Worm (Caenorhabditis elegans): Measurements from ENCODE around the gene sphk-1.

DNA sequence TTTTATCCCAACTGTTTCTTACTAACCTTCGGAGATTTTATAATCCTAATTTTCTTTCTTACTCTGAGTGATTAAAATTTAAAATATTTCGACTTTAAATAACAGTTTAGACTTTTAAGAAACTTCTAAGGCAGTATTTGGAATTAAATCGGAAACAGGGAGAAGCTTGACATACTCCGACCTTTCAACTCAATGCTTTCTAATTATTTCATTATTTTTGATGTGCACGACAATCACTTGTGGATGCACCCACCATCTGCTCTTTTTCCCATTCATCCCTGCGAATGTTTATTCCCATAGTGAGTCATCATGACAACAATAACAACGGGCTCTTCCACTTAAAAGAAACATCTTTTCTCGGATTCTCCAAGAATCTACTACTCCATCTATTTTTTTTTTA is 47.2 kb upstream of the sphk-1 start:
- TF ChIP-seq athp-1 (tag; optimal IDR thresholded peaks at IDR 0.05) (no peak), lin-40 (tag; optimal IDR thresholded peaks at IDR 0.05) (no peak), sea-2 (GFP tag; IDR thresholded peaks at IDR 0.05) (no peak), madf-8 (GFP tag; conservative IDR thresholded peaks at IDR 0.05) (no peak)
